Worm (Caenorhabditis elegans) whole organism, L4 larva: Measurements from ENCODE around the gene gasr-8.
A peak's percentile ranks its signal among the peaks of the same experiment; 100 is the strongest.

Experiments used
- F26F4.8 ChIP-seq: fragments of 200-800 bp; sonication (Bioruptor generic); conservative IDR thresholded peaks from 2 replicates; pipeline ENCODE4 v1.3.6; 2022; ENCODE audit warnings: missing genetic modification characterization, missing compliant biosample characterization
- F37D6.2 ChIP-seq: sonication (generic microtip); optimal IDR thresholded peaks from 2 replicates; lab custom pipeline; 2016; ENCODE audit warnings: mild to moderate bottlenecking, missing genetic modification characterization, missing compliant biosample characterization
- R02D3.7 ChIP-seq: fragments of 150-350 bp; sonication (generic microtip); optimal IDR thresholded peaks from 3 replicates; lab custom pipeline; 2014; ENCODE audit warnings: missing biosample characterization, missing genetic modification characterization
- T26A8.4 ChIP-seq: fragments of 200-800 bp; sonication (Bioruptor generic); IDR thresholded peaks from 2 replicates; pipeline ENCODE4 v1.3.6; 2022; ENCODE audit warnings: missing genetic modification characterization, missing compliant biosample characterization
- Y105C5A.15 ChIP-seq: fragments of 200-800 bp; sonication (Bioruptor generic); IDR thresholded peaks from 2 replicates; pipeline ENCODE4 v1.3.6; 2022; ENCODE audit warnings: missing genetic modification characterization, missing compliant biosample characterization
- ZK337.2 ChIP-seq: fragments of 200-800 bp; sonication (Bioruptor generic); IDR thresholded peaks from 2 replicates; pipeline ENCODE4 v1.3.6; 2022; ENCODE audit warnings: missing genetic modification reagents, missing genetic modification characterization, missing compliant biosample characterization
- ZK546.5 ChIP-seq, 2 experiments: sonication (generic microtip); optimal IDR thresholded peaks; 2 replicates each; lab custom pipeline; 2017; ENCODE audit warnings: missing biosample characterization in 2 of 2, missing genetic modification characterization in 2 of 2
- ama-1 ChIP-seq: fragments of 150-350 bp; optimal IDR thresholded peaks from 2 replicates; lab custom pipeline; 2014; ENCODE audit warnings: inconsistent platforms, mixed read lengths
- ceh-32 ChIP-seq: sonication (generic microtip); optimal IDR thresholded peaks from 2 replicates; lab custom pipeline; 2016; ENCODE audit warnings: mild to moderate bottlenecking, missing genetic modification characterization, missing compliant biosample characterization; ENCODE audit not compliant: poor library complexity
- ceh-82 ChIP-seq: sonication (generic microtip); optimal IDR thresholded peaks from 2 replicates; lab custom pipeline; 2017; ENCODE audit warnings: missing biosample characterization, missing genetic modification characterization
- ctbp-1 ChIP-seq: fragments of 200-800 bp; sonication (Bioruptor generic); IDR thresholded peaks from 2 replicates; pipeline ENCODE4 v1.3.6; 2022; ENCODE audit warnings: missing genetic modification reagents, missing genetic modification characterization, missing compliant biosample characterization
- daf-19 ChIP-seq: fragments of 200-800 bp; sonication (Bioruptor generic); conservative IDR thresholded peaks from 2 replicates; pipeline ENCODE4 v1.3.6; 2022; ENCODE audit warnings: missing genetic modification characterization, missing compliant biosample characterization
- dmd-8 ChIP-seq: fragments of 200-800 bp; sonication (Bioruptor generic); IDR thresholded peaks from 2 replicates; pipeline ENCODE4 v1.3.6; 2022; ENCODE audit warnings: missing genetic modification characterization, missing compliant biosample characterization
- dpl-1 ChIP-seq: fragments of 150-350 bp; optimal IDR thresholded peaks from 2 replicates; lab custom pipeline; 2014; ENCODE audit warnings: missing biosample characterization, missing genetic modification reagents, missing genetic modification characterization
- duxl-1 ChIP-seq: sonication (generic microtip); optimal IDR thresholded peaks from 2 replicates; lab custom pipeline; 2016; ENCODE audit warnings: mild to moderate bottlenecking, missing genetic modification characterization, moderate library complexity, missing compliant biosample characterization; ENCODE audit not compliant: poor library complexity
- dve-1 ChIP-seq: sonication (generic microtip); optimal IDR thresholded peaks from 2 replicates; lab custom pipeline; 2017; ENCODE audit warnings: antibody characterized with exemption, mild to moderate bottlenecking, missing genetic modification characterization, missing compliant biosample characterization; ENCODE audit not compliant: insufficient read depth
- fkh-10 ChIP-seq: fragments of 150-350 bp; optimal IDR thresholded peaks from 2 replicates; lab custom pipeline; 2014; ENCODE audit warnings: missing biosample characterization, missing genetic modification reagents, missing genetic modification characterization
- fos-1 ChIP-seq: fragments of 150-350 bp; optimal IDR thresholded peaks from 2 replicates; lab custom pipeline; 2014; ENCODE audit warnings: missing biosample characterization, missing genetic modification characterization
- gei-8 ChIP-seq: fragments of 200-800 bp; sonication (Bioruptor generic); optimal IDR thresholded peaks from 2 replicates; lab custom pipeline; 2018; ENCODE audit warnings: mild to moderate bottlenecking, missing genetic modification characterization, missing compliant biosample characterization
- hif-1 ChIP-seq, 2 experiments: sonication (generic microtip); optimal IDR thresholded peaks; 2 replicates each; lab custom pipeline; 2016 to 2017; ENCODE audit warnings: missing compliant biosample characterization in 2 of 2, missing genetic modification characterization in 2 of 2, missing genetic modification reagents in 2 of 2, missing genotype in 2 of 2, mild to moderate bottlenecking in 1 of 2
- hlh-11 ChIP-seq: fragments of 200-800 bp; sonication (Bioruptor generic); optimal IDR thresholded peaks from 2 replicates; lab custom pipeline; 2018; ENCODE audit warnings: mild to moderate bottlenecking, missing genetic modification characterization, missing compliant biosample characterization
- hmg-1.1 ChIP-seq: fragments of 200-800 bp; sonication (Bioruptor generic); IDR thresholded peaks from 2 replicates; pipeline ENCODE4 v1.3.6; 2022; ENCODE audit warnings: missing genetic modification reagents, missing genetic modification characterization, missing compliant biosample characterization
- lim-7 ChIP-seq: fragments of 200-800 bp; sonication (Bioruptor generic); IDR thresholded peaks from 2 replicates; pipeline ENCODE4 v1.3.6; 2022; ENCODE audit warnings: missing genetic modification characterization, missing compliant biosample characterization
- lin-1 ChIP-seq: fragments of 200-800 bp; sonication (Bioruptor generic); IDR thresholded peaks from 2 replicates; pipeline ENCODE4 v1.3.6; 2022; ENCODE audit warnings: missing genetic modification reagents, missing genetic modification characterization, missing compliant biosample characterization
- lin-15B ChIP-seq: fragments of 150-350 bp; sonication (generic microtip); optimal IDR thresholded peaks from 3 replicates; lab custom pipeline; 2014; ENCODE audit warnings: missing biosample characterization, missing genetic modification characterization
- lin-29 ChIP-seq: fragments of 200-800 bp; sonication (Bioruptor generic); IDR thresholded peaks from 2 replicates; pipeline ENCODE4 v1.3.6; 2022; ENCODE audit warnings: missing genetic modification reagents, missing genetic modification characterization, missing compliant biosample characterization
- madf-9 ChIP-seq: fragments of 200-800 bp; sonication (Bioruptor generic); conservative IDR thresholded peaks from 2 replicates; pipeline ENCODE4 v1.3.6; 2022; ENCODE audit warnings: missing genetic modification reagents, missing genetic modification characterization, missing compliant biosample characterization
- mdt-29 ChIP-seq: fragments of 200-800 bp; sonication (Bioruptor generic); IDR thresholded peaks from 2 replicates; pipeline ENCODE4 v1.3.6; 2022; ENCODE audit warnings: missing genetic modification reagents, missing genetic modification characterization, missing compliant biosample characterization
- mep-1 ChIP-seq: fragments of 150-350 bp; sonication (generic microtip); optimal IDR thresholded peaks from 3 replicates; lab custom pipeline; 2014; ENCODE audit warnings: missing biosample characterization, missing genetic modification characterization
- mxl-2 ChIP-seq: fragments of 200-800 bp; sonication (Bioruptor generic); conservative IDR thresholded peaks from 2 replicates; pipeline ENCODE4 v1.3.6; 2022; ENCODE audit warnings: missing genetic modification reagents, missing genetic modification characterization, missing compliant biosample characterization
- mxl-3 ChIP-seq: fragments of 200-800 bp; sonication (Bioruptor generic); optimal IDR thresholded peaks from 2 replicates; lab custom pipeline; 2018; ENCODE audit warnings: mild to moderate bottlenecking, missing genetic modification characterization, missing compliant biosample characterization
- nhr-10 ChIP-seq: fragments of 150-350 bp; optimal IDR thresholded peaks from 2 replicates; lab custom pipeline; 2014; ENCODE audit warnings: missing biosample characterization, missing genetic modification characterization
- nhr-111 ChIP-seq: fragments of 200-800 bp; sonication (Bioruptor generic); optimal IDR thresholded peaks from 2 replicates; lab custom pipeline; 2018; ENCODE audit warnings: mild to moderate bottlenecking, missing genetic modification characterization, missing compliant biosample characterization
- nhr-237 ChIP-seq: sonication (generic microtip); optimal IDR thresholded peaks from 2 replicates; lab custom pipeline; 2017; ENCODE audit warnings: missing biosample characterization, missing genetic modification characterization
- nhr-42 ChIP-seq: fragments of 200-800 bp; sonication (Bioruptor generic); IDR thresholded peaks from 2 replicates; pipeline ENCODE4 v1.3.6; 2022; ENCODE audit warnings: missing genetic modification characterization, missing compliant biosample characterization
- nhr-48 ChIP-seq: sonication (generic microtip); optimal IDR thresholded peaks from 2 replicates; lab custom pipeline; 2016; ENCODE audit warnings: mild to moderate bottlenecking, missing genetic modification characterization, missing compliant biosample characterization
- php-3 ChIP-seq: fragments of 200-800 bp; sonication (Bioruptor generic); IDR thresholded peaks from 2 replicates; pipeline ENCODE4 v1.3.6; 2022; ENCODE audit warnings: missing genetic modification reagents, missing genetic modification characterization, missing compliant biosample characterization
- pqm-1 ChIP-seq: sonication (generic microtip); optimal IDR thresholded peaks from 2 replicates; lab custom pipeline; 2017; ENCODE audit warnings: missing biosample characterization, missing genetic modification characterization
- snpc-4 ChIP-seq: fragments of 150-350 bp; optimal IDR thresholded peaks from 2 replicates; lab custom pipeline; 2014; ENCODE audit warnings: missing biosample characterization, missing genetic modification characterization
- spr-3 ChIP-seq: fragments of 200-800 bp; sonication (Bioruptor generic); optimal IDR thresholded peaks from 2 replicates; lab custom pipeline; 2018; ENCODE audit warnings: mild to moderate bottlenecking, missing genetic modification characterization, missing compliant biosample characterization
- tag-97 ChIP-seq: fragments of 200-800 bp; sonication (Bioruptor generic); IDR thresholded peaks from 2 replicates; pipeline ENCODE4 v1.3.6; 2022; ENCODE audit warnings: missing genetic modification characterization, missing compliant biosample characterization
- tra-1 ChIP-seq: fragments of 200-800 bp; sonication (Bioruptor generic); IDR thresholded peaks from 2 replicates; pipeline ENCODE4 v1.3.6; 2022; ENCODE audit warnings: missing genetic modification reagents, missing genetic modification characterization, missing compliant biosample characterization
- zfp-2 ChIP-seq: sonication (generic microtip); optimal IDR thresholded peaks from 2 replicates; lab custom pipeline; 2016; ENCODE audit warnings: mild to moderate bottlenecking, missing genetic modification characterization, missing compliant biosample characterization
- zfp-3 ChIP-seq: fragments of 200-800 bp; sonication (Bioruptor generic); conservative IDR thresholded peaks from 2 replicates; pipeline ENCODE4 v1.3.6; 2022; ENCODE audit warnings: missing genetic modification reagents, missing genetic modification characterization, missing compliant biosample characterization

The gasr-8 gene

ce11 chrV:14683926-14684325 is 5.0 kb upstream of the gasr-8 start:
- TF ChIP-seq ceh-32 (tag; lab: Kevin White, UChicago) (no peak), ctbp-1 (no peak), gei-8 (GFP tag; lab: Kevin White, UChicago) (no peak), dpl-1 (GFP tag; lab: Kevin White, UChicago) (no peak), hmg-1.1 (GFP tag; lab: Robert Waterston, UW) (no peak), php-3 (GFP tag; lab: Robert Waterston, UW) (no peak), fkh-10 (GFP tag; lab: Kevin White, UChicago) (no peak)

- no peak for TF ChIP-seq mep-1 (tag; lab: Kevin White, UChicago)
- 0 out of 2 replicates have a peak, but pooled peaks have one; percentile 22 for TF ChIP-seq lim-7 (GFP tag; lab: Robert Waterston, UW)
- TF ChIP-seq ama-1 (lab: Kevin White, UChicago) = peak; percentile 54
- 0 out of 2 replicates have a peak, but pooled peaks have one; percentile 9 for TF ChIP-seq mdt-29 (GFP tag; lab: Robert Waterston, UW)
These were observed 4.3 kb upstream of the gasr-8 start, which contains the start of gene hsp-90 for ce11 chrV:14684359-14685312. hsp-90 (plus strand) TSS chrV:14684918.

- peak; percentile 98 for TF ChIP-seq tra-1 (GFP tag; lab: Robert Waterston, UW)
- peak; percentile 69 for TF ChIP-seq mxl-3 (GFP tag; lab: Kevin White, UChicago)
- no peak for TF ChIP-seq ceh-82 (tag; lab: Kevin White, UChicago)
- TF ChIP-seq mxl-2 (GFP tag; lab: Robert Waterston, UW) = peak; percentile 63; the same call in 1 of the 2 replicates
- peak; percentile 94 for TF ChIP-seq nhr-48 (tag; lab: Kevin White, UChicago)
- TF ChIP-seq fos-1 = no peak
- peak; percentile 96 for TF ChIP-seq tag-97 (GFP tag; lab: Robert Waterston, UW)
- TF ChIP-seq lin-29 = peak; percentile 90
- peak; percentile 99 for TF ChIP-seq dve-1 (tag; lab: Kevin White, UChicago)
- TF ChIP-seq ZK337.2 = peak; percentile 95
- peak; percentile 28 for TF ChIP-seq snpc-4 (tag; lab: Kevin White, UChicago)
- TF ChIP-seq Y105C5A.15 (GFP tag; lab: Robert Waterston, UW) = no peak
- TF ChIP-seq zfp-3 = peak; percentile 97
- peak; percentile 82 for TF ChIP-seq nhr-10 (tag; lab: Kevin White, UChicago)
- TF ChIP-seq hlh-11 (tag; lab: Kevin White, UChicago) = peak; percentile 96
- TF ChIP-seq nhr-237 (tag; lab: Kevin White, UChicago) = no peak
- peak; percentile 97 for TF ChIP-seq T26A8.4
- TF ChIP-seq dmd-8 (GFP tag; lab: Robert Waterston, UW) = no peak
- TF ChIP-seq madf-9 (GFP tag; lab: Robert Waterston, UW) = peak; percentile 89
- TF ChIP-seq lin-15B (tag; lab: Kevin White, UChicago) = peak; percentile 93
- peak; percentile 77 to 95 for TF ChIP-seq hif-1 (tag; optimal IDR thresholded peaks at IDR 0.05; lab: Kevin White, UChicago)
- TF ChIP-seq lin-1 (GFP tag; lab: Robert Waterston, UW) = peak; percentile 89
- peak; percentile 85 for TF ChIP-seq spr-3 (GFP tag; lab: Kevin White, UChicago)
- TF ChIP-seq nhr-42 = peak; percentile 91
- TF ChIP-seq daf-19 = no peak; the same call in 1 of the 2 replicates
- no peak for TF ChIP-seq R02D3.7
- TF ChIP-seq F37D6.2 (tag; lab: Kevin White, UChicago) = peak; percentile 96
- TF ChIP-seq duxl-1 (tag; lab: Kevin White, UChicago) = peak; percentile 96
- peak; percentile 26 for TF ChIP-seq pqm-1 (tag; lab: Kevin White, UChicago)
- TF ChIP-seq hmg-1.1 (GFP tag; lab: Robert Waterston, UW) = peak; percentile 95
- peak; percentile 64 for TF ChIP-seq zfp-2 (tag; lab: Kevin White, UChicago)
- peak; percentile 97 for TF ChIP-seq ctbp-1
- peak in 1 of 2 experiments; percentile 62 for TF ChIP-seq ZK546.5 (tag; optimal IDR thresholded peaks at IDR 0.05; lab: Kevin White, UChicago)
- TF ChIP-seq F26F4.8 (GFP tag; lab: Robert Waterston, UW) = no peak
- TF ChIP-seq nhr-111 = peak; percentile 54
These were observed 3.4 kb upstream of the gasr-8 start, which contains the start of gene C47E8.4 for ce11 chrV:14685435-14686058. C47E8.4 (minus strand) TSS chrV:14685485.
